Worm (Caenorhabditis elegans): Measurements from ENCODE around the gene gpx-6.
A peak's percentile ranks its signal among the peaks of the same experiment; 100 is the strongest.

Gene gpx-6

ce11 chrIV:8188421-8189112, 33.4 kb upstream of the gpx-6 start:
- TF ChIP-seq npax-4 (tag; optimal IDR thresholded peaks at IDR 0.05) = no peak
- TF ChIP-seq ceh-18 (tag; optimal IDR thresholded peaks at IDR 0.05) = no peak
- TF ChIP-seq ceh-19 (GFP tag; optimal IDR thresholded peaks at IDR 0.05) = no peak
- peak; percentile 57 for TF ChIP-seq ama-1 (optimal IDR thresholded peaks at IDR 0.05)

- TF ChIP-seq eyg-1 (tag; optimal IDR thresholded peaks at IDR 0.05) (no peak), ceh-22 (tag; optimal IDR thresholded peaks at IDR 0.05) (no peak), ceh-31 (tag; optimal IDR thresholded peaks at IDR 0.05) (no peak), rnt-1 (tag; optimal IDR thresholded peaks at IDR 0.05) (no peak)
Observed at ce11 chrIV:8189667-8190066, 32.3 kb upstream of the gpx-6 start.

ce11 chrIV:8192878-8193277, 29.1 kb upstream of the gpx-6 start:
- TF ChIP-seq nfya-1 (tag; optimal IDR thresholded peaks at IDR 0.05) (no peak), ceh-30 (tag; optimal IDR thresholded peaks at IDR 0.05) (no peak), ama-1 (optimal IDR thresholded peaks at IDR 0.05) (no peak), ceh-9 (tag; optimal IDR thresholded peaks at IDR 0.05) (no peak), ahr-1 (tag; optimal IDR thresholded peaks at IDR 0.05) (no peak), K09A11.1 (tag; optimal IDR thresholded peaks at IDR 0.05; ENCODE audit: insufficient read depth) (no peak), ceh-6 (GFP tag; optimal IDR thresholded peaks at IDR 0.05) (no peak), npax-4 (tag; optimal IDR thresholded peaks at IDR 0.05) (no peak), madf-2 (tag; optimal IDR thresholded peaks at IDR 0.05) (no peak), fax-1 (tag; optimal IDR thresholded peaks at IDR 0.05) (no peak), ceh-24 (tag; optimal IDR thresholded peaks at IDR 0.05) (no peak), dve-1 (tag; optimal IDR thresholded peaks at IDR 0.05) (no peak), ceh-22 (tag; optimal IDR thresholded peaks at IDR 0.05) (no peak), ceh-19 (GFP tag; optimal IDR thresholded peaks at IDR 0.05) (no peak), elt-2 (tag; optimal IDR thresholded peaks at IDR 0.05) (no peak), ceh-31 (tag; optimal IDR thresholded peaks at IDR 0.05) (no peak)

- no peak for TF ChIP-seq ttx-3 (tag; optimal IDR thresholded peaks at IDR 0.05)
- TF ChIP-seq zip-5 (tag; optimal IDR thresholded peaks at IDR 0.05) = no peak
- TF ChIP-seq pha-2 (tag; optimal IDR thresholded peaks at IDR 0.05) = no peak
- no peak for TF ChIP-seq hlh-13 (GFP tag; optimal IDR thresholded peaks at IDR 0.05)
- TF ChIP-seq ceh-34 (tag; optimal IDR thresholded peaks at IDR 0.05) = no peak
- TF ChIP-seq ceh-48 (tag; optimal IDR thresholded peaks at IDR 0.05) = no peak
- TF ChIP-seq ceh-9 (tag; optimal IDR thresholded peaks at IDR 0.05) = no peak
- no peak for TF ChIP-seq fkh-6 (tag; optimal IDR thresholded peaks at IDR 0.05)
- no peak for TF ChIP-seq ets-4 (tag; optimal IDR thresholded peaks at IDR 0.05)
- TF ChIP-seq lin-11 (tag; optimal IDR thresholded peaks at IDR 0.05) = no peak
- no peak for TF ChIP-seq Y22D7AL.16 (tag; optimal IDR thresholded peaks at IDR 0.05)
- no peak for TF ChIP-seq hlh-30 (tag; optimal IDR thresholded peaks at IDR 0.05; ENCODE audit: insufficient read depth)
- TF ChIP-seq C38D4.7 (GFP tag; optimal IDR thresholded peaks at IDR 0.05) = no peak
Observed at ce11 chrIV:8198851-8199250, 23.2 kb upstream of the gpx-6 start, which contains the start of gene wsp-1. Gene wsp-1 (minus strand): TSS chrIV:8198951.

- TF ChIP-seq fkh-10 (GFP tag; optimal IDR thresholded peaks at IDR 0.05) (no peak), dmd-4 (tag; optimal IDR thresholded peaks at IDR 0.05; ENCODE audit: borderline replicate concordance) (no peak)
Observed at ce11 chrIV:8199274-8199673, 22.7 kb upstream of the gpx-6 start.

ce11 chrIV:8199824-8200223, 22.2 kb upstream of the gpx-6 start:
- no peak for TF ChIP-seq lin-11 (tag; optimal IDR thresholded peaks at IDR 0.05)
- TF ChIP-seq ceh-9 (tag; optimal IDR thresholded peaks at IDR 0.05) = no peak
- TF ChIP-seq hlh-6 (tag; optimal IDR thresholded peaks at IDR 0.05) = no peak
- no peak for TF ChIP-seq elt-4 (tag; optimal IDR thresholded peaks at IDR 0.05)
- no peak for TF ChIP-seq nfya-1 (tag; optimal IDR thresholded peaks at IDR 0.05)
- no peak for TF ChIP-seq mec-3 (tag; optimal IDR thresholded peaks at IDR 0.05; ENCODE audit: borderline replicate concordance)
- TF ChIP-seq lim-6 (tag; optimal IDR thresholded peaks at IDR 0.05) = no peak
- no peak for TF ChIP-seq ref-2 (tag; optimal IDR thresholded peaks at IDR 0.05)
- TF ChIP-seq nhr-11 (tag; optimal IDR thresholded peaks at IDR 0.05) = no peak
- TF ChIP-seq pat-9 (tag; optimal IDR thresholded peaks at IDR 0.05) = no peak
- TF ChIP-seq hlh-13 (GFP tag; optimal IDR thresholded peaks at IDR 0.05) = no peak
- no peak for TF ChIP-seq fkh-6 (tag; optimal IDR thresholded peaks at IDR 0.05)
- no peak for TF ChIP-seq fax-1 (tag; optimal IDR thresholded peaks at IDR 0.05)
- no peak for TF ChIP-seq ceh-24 (tag; optimal IDR thresholded peaks at IDR 0.05)
- TF ChIP-seq sox-2 (GFP tag; IDR thresholded peaks at IDR 0.05) = no peak
- no peak for TF ChIP-seq unc-55 (GFP tag; optimal IDR thresholded peaks at IDR 0.05)
- no peak for TF ChIP-seq fkh-10 (GFP tag; optimal IDR thresholded peaks at IDR 0.05)
- TF ChIP-seq Y22D7AL.16 (tag; optimal IDR thresholded peaks at IDR 0.05) = no peak

All from whole organism, late embryonic.